Worm (Caenorhabditis elegans) whole organism, L3 larva: Measurements from ENCODE around the gene F54F7.3.

Source experiments
- nhr-12 ChIP-seq: fragments of 150-350 bp; optimal IDR thresholded peaks from 2 replicates; lab custom pipeline; 2014; ENCODE audit warnings: missing biosample characterization, missing genetic modification characterization
- nhr-77 ChIP-seq: fragments of 150-350 bp; optimal IDR thresholded peaks from 2 replicates; lab custom pipeline; 2014; ENCODE audit warnings: missing biosample characterization, missing genetic modification characterization
- unc-62 ChIP-seq: fragments of 150-350 bp; sonication (generic microtip); optimal IDR thresholded peaks from 4 replicates; lab custom pipeline; 2014; ENCODE audit warnings: missing biosample characterization, missing genetic modification reagents, missing genetic modification characterization

DNA sequence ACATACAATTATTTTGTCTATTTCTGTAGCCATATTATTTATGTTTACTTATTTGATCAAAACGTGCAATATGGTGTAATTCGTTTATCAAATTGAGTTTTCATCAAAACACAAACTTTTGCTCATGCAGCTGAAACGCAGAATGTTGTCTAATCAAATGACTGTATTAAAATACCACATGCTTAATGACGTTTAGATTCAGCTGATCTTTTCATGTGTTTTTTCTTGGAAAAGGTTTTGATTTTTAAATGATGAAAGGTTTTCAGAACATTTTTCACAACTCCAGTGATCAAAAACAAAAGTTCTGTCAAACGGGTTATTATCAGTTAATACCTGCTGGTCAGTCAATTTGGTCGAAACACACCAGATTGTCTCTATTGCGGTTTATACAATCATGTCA lies 25.3 kb upstream of the F54F7.3 start, which contains the start of gene Y62H9A.1:
- no peak for TF ChIP-seq unc-62 (GFP tag; lab: Kevin White, UChicago)
- TF ChIP-seq nhr-12 (tag; lab: Kevin White, UChicago), result no peak
- no peak for TF ChIP-seq nhr-77 (tag; lab: Kevin White, UChicago)
